Worm (Caenorhabditis elegans) whole organism, L1 larva: Measurements from ENCODE around the gene C18E9.2.

Experiments
- C04F5.9 ChIP-seq: sonication (generic microtip); optimal IDR thresholded peaks from 2 replicates; lab custom pipeline; 2016; ENCODE audit warnings: missing genetic modification characterization, missing compliant biosample characterization
- C34B4.2 ChIP-seq: sonication (generic microtip); optimal IDR thresholded peaks from 2 replicates; lab custom pipeline; 2017; ENCODE audit warnings: mild to moderate bottlenecking, missing genetic modification characterization, missing compliant biosample characterization
- alr-1 ChIP-seq: fragments of 200-800 bp; sonication (Bioruptor generic); optimal IDR thresholded peaks from 2 replicates; lab custom pipeline; 2018; ENCODE audit warnings: borderline replicate concordance, mild to moderate bottlenecking, missing genetic modification characterization, missing compliant biosample characterization
- aly-2 ChIP-seq: fragments of 150-350 bp; optimal IDR thresholded peaks from 2 replicates; lab custom pipeline; 2014; ENCODE audit warnings: missing biosample characterization, missing genetic modification characterization
- ceh-63 ChIP-seq: fragments of 200-800 bp; sonication (Bioruptor generic); optimal IDR thresholded peaks from 2 replicates; lab custom pipeline; 2018; ENCODE audit warnings: mild to moderate bottlenecking, missing genetic modification characterization, missing compliant biosample characterization
- ceh-82 ChIP-seq, 3 experiments: fragments of 150-350 bp in 1 of 3; sonication (generic microtip) in 2 of 3; optimal IDR thresholded peaks; 2 replicates each; lab custom pipeline; 2014 to 2017; ENCODE audit warnings: missing biosample characterization in 3 of 3, missing genetic modification characterization in 3 of 3
- dpl-1 ChIP-seq, 3 experiments: fragments of 150-350 bp in 2 of 3; sonication (generic microtip) in 1 of 3; optimal IDR thresholded peaks; 2 replicates each; lab custom pipeline; 2014 to 2017; ENCODE audit warnings: missing biosample characterization in 3 of 3, missing genetic modification characterization in 3 of 3, missing genetic modification reagents in 3 of 3
- egl-27 ChIP-seq, 2 experiments: fragments of 150-350 bp in 1 of 2; sonication (generic microtip); optimal IDR thresholded peaks; 3 replicates each; lab custom pipeline; 2017 to 2018; ENCODE audit warnings: missing biosample characterization in 2 of 2, missing genetic modification characterization in 2 of 2, missing genetic modification reagents in 2 of 2
- elt-2 ChIP-seq: sonication (generic microtip); optimal IDR thresholded peaks from 2 replicates; lab custom pipeline; 2016; ENCODE audit warnings: missing genetic modification characterization, mild to moderate bottlenecking, inconsistent platforms, missing compliant biosample characterization, missing genetic modification reagents
- ets-5 ChIP-seq: fragments of 200-800 bp; sonication (Bioruptor generic); IDR thresholded peaks from 2 replicates; pipeline ENCODE4 v1.3.6; 2022; ENCODE audit warnings: missing genetic modification characterization, missing compliant biosample characterization
- fkh-10 ChIP-seq: sonication (generic microtip); optimal IDR thresholded peaks from 2 replicates; lab custom pipeline; 2017; ENCODE audit warnings: missing biosample characterization, missing genetic modification reagents, missing genetic modification characterization
- fkh-8 ChIP-seq: sonication (generic microtip); optimal IDR thresholded peaks from 2 replicates; lab custom pipeline; 2016; ENCODE audit warnings: mild to moderate bottlenecking, missing genetic modification characterization, missing compliant biosample characterization
- grh-1 ChIP-seq: fragments of 200-800 bp; sonication (Bioruptor generic); IDR thresholded peaks from 2 replicates; pipeline ENCODE4 v1.3.6; 2022; ENCODE audit warnings: missing genetic modification reagents, missing genetic modification characterization, missing compliant biosample characterization
- hlh-4 ChIP-seq: sonication (generic microtip); optimal IDR thresholded peaks from 2 replicates; lab custom pipeline; 2016; ENCODE audit warnings: mild to moderate bottlenecking, missing genetic modification characterization, missing compliant biosample characterization
- irx-1 ChIP-seq: sonication (generic microtip); optimal IDR thresholded peaks from 2 replicates; lab custom pipeline; 2016; ENCODE audit warnings: missing genetic modification characterization, missing compliant biosample characterization
- lin-13 ChIP-seq: fragments of 150-350 bp; optimal IDR thresholded peaks from 2 replicates; lab custom pipeline; 2014; ENCODE audit warnings: missing biosample characterization, missing genetic modification reagents, missing genetic modification characterization
- lin-14 ChIP-seq: fragments of 200-800 bp; sonication (Bioruptor generic); optimal IDR thresholded peaks from 2 replicates; lab custom pipeline; 2018; ENCODE audit warnings: mild to moderate bottlenecking, missing genetic modification characterization, moderate library complexity, missing compliant biosample characterization
- lin-35 ChIP-seq, 2 experiments: fragments of 150-350 bp; optimal IDR thresholded peaks; 2 replicates each; lab custom pipeline; 2014; ENCODE audit warnings: missing biosample characterization in 2 of 2, missing genetic modification characterization in 2 of 2, missing genetic modification reagents in 2 of 2
- mdl-1 ChIP-seq, 2 experiments: fragments of 150-350 bp; optimal IDR thresholded peaks; 2 replicates each; lab custom pipeline; 2014 to 2017; ENCODE audit warnings: missing biosample characterization in 2 of 2, missing genetic modification characterization in 2 of 2, inconsistent platforms in 1 of 2
- mef-2 ChIP-seq: fragments of 150-350 bp; optimal IDR thresholded peaks from 2 replicates; lab custom pipeline; 2014; ENCODE audit warnings: missing biosample characterization, missing genetic modification characterization
- nhr-11 ChIP-seq: fragments of 150-350 bp; optimal IDR thresholded peaks from 2 replicates; lab custom pipeline; 2014; ENCODE audit warnings: missing biosample characterization, missing genetic modification characterization
- nhr-20 ChIP-seq: sonication (generic microtip); optimal IDR thresholded peaks from 2 replicates; lab custom pipeline; 2016; ENCODE audit warnings: mild to moderate bottlenecking, missing genetic modification characterization, missing compliant biosample characterization
- nhr-237 ChIP-seq: fragments of 150-350 bp; optimal IDR thresholded peaks from 2 replicates; lab custom pipeline; 2014; ENCODE audit warnings: missing biosample characterization, missing genetic modification characterization
- nhr-28 ChIP-seq: fragments of 150-350 bp; optimal IDR thresholded peaks from 2 replicates; lab custom pipeline; 2014; ENCODE audit warnings: missing biosample characterization, missing genetic modification characterization
- nhr-47 ChIP-seq: sonication (generic microtip); optimal IDR thresholded peaks from 2 replicates; lab custom pipeline; 2016; ENCODE audit warnings: mild to moderate bottlenecking, missing genetic modification characterization, moderate library complexity, missing compliant biosample characterization
- nhr-71 ChIP-seq: sonication (generic microtip); optimal IDR thresholded peaks from 2 replicates; lab custom pipeline; 2016; ENCODE audit warnings: mild to moderate bottlenecking, missing genetic modification characterization, moderate library complexity, missing compliant biosample characterization
- nhr-77 ChIP-seq: fragments of 150-350 bp; optimal IDR thresholded peaks from 2 replicates; lab custom pipeline; 2014; ENCODE audit warnings: missing biosample characterization, missing genetic modification characterization
- nhr-84 ChIP-seq: sonication (generic microtip); optimal IDR thresholded peaks from 2 replicates; lab custom pipeline; 2017; ENCODE audit warnings: missing biosample characterization, missing genetic modification characterization
- pag-3 ChIP-seq: sonication (generic microtip); optimal IDR thresholded peaks from 2 replicates; lab custom pipeline; 2017; ENCODE audit warnings: missing genetic modification characterization, mild to moderate bottlenecking, missing compliant biosample characterization, antibody characterized with exemption, borderline replicate concordance; ENCODE audit not compliant: insufficient read depth
- pax-3 ChIP-seq: fragments of 200-800 bp; sonication (Bioruptor generic); optimal IDR thresholded peaks from 2 replicates; lab custom pipeline; 2018; ENCODE audit warnings: mild to moderate bottlenecking, missing genetic modification characterization, moderate library complexity, missing compliant biosample characterization
- pqm-1 ChIP-seq: sonication (generic microtip); optimal IDR thresholded peaks from 3 replicates; lab custom pipeline; 2017; ENCODE audit warnings: missing biosample characterization, missing genetic modification characterization
- rnt-1 ChIP-seq: sonication (generic microtip); optimal IDR thresholded peaks from 2 replicates; lab custom pipeline; 2016; ENCODE audit warnings: mild to moderate bottlenecking, missing genetic modification characterization, moderate library complexity, missing compliant biosample characterization
- skn-1 ChIP-seq: fragments of 150-350 bp; optimal IDR thresholded peaks from 2 replicates; lab custom pipeline; 2014; ENCODE audit warnings: missing biosample characterization, missing genetic modification characterization
- snpc-4 ChIP-seq: fragments of 150-350 bp; optimal IDR thresholded peaks from 2 replicates; lab custom pipeline; 2014; ENCODE audit warnings: missing biosample characterization, missing genetic modification characterization
- snu-23 ChIP-seq: sonication (generic microtip); optimal IDR thresholded peaks from 2 replicates; lab custom pipeline; 2016; ENCODE audit warnings: missing genetic modification characterization, missing compliant biosample characterization
- sptf-1 ChIP-seq: fragments of 150-350 bp; optimal IDR thresholded peaks from 2 replicates; lab custom pipeline; 2014; ENCODE audit warnings: missing biosample characterization, missing genetic modification characterization
- sup-37 ChIP-seq: fragments of 200-800 bp; sonication (Bioruptor generic); optimal IDR thresholded peaks from 2 replicates; lab custom pipeline; 2018; ENCODE audit warnings: mild to moderate bottlenecking, missing genetic modification characterization, missing compliant biosample characterization
- swsn-7 ChIP-seq: sonication (generic microtip); optimal IDR thresholded peaks from 2 replicates; lab custom pipeline; 2016; ENCODE audit warnings: missing genetic modification characterization, missing compliant biosample characterization
- tbx-2 ChIP-seq: sonication (generic microtip); optimal IDR thresholded peaks from 2 replicates; lab custom pipeline; 2016; ENCODE audit warnings: missing genetic modification characterization, missing compliant biosample characterization
- tlp-1 ChIP-seq: fragments of 150-350 bp; optimal IDR thresholded peaks from 2 replicates; lab custom pipeline; 2014; ENCODE audit warnings: missing biosample characterization, missing genetic modification characterization
- unc-130 ChIP-seq: fragments of 150-350 bp; optimal IDR thresholded peaks from 2 replicates; lab custom pipeline; 2017; ENCODE audit warnings: missing biosample characterization, missing genetic modification characterization, inconsistent platforms
- unc-86 ChIP-seq: sonication (generic microtip); optimal IDR thresholded peaks from 2 replicates; lab custom pipeline; 2016; ENCODE audit warnings: missing genetic modification characterization, missing compliant biosample characterization
- vab-15 ChIP-seq: sonication (generic microtip); optimal IDR thresholded peaks from 2 replicates; lab custom pipeline; 2017; ENCODE audit warnings: missing genotype, mild to moderate bottlenecking, missing genetic modification characterization, missing compliant biosample characterization
- xbp-1 ChIP-seq: sonication (generic microtip); optimal IDR thresholded peaks from 2 replicates; lab custom pipeline; 2016; ENCODE audit warnings: missing genetic modification characterization, missing compliant biosample characterization
- ztf-11 ChIP-seq, 2 experiments: sonication (generic microtip); optimal IDR thresholded peaks; 2 replicates each; lab custom pipeline; 2016 to 2017; ENCODE audit warnings: missing genetic modification characterization in 2 of 2, missing biosample characterization in 1 of 2, missing compliant biosample characterization in 1 of 2

The C18E9.2 gene

ce11 chrII:8962206-8962605, 2.6 kb upstream of the C18E9.2 start (continued):
- TF ChIP-seq unc-86 (tag; lab: Kevin White, UChicago) (no peak), lin-35 (GFP tag; optimal IDR thresholded peaks at IDR 0.05; lab: Kevin White, UChicago) (peak in 1 of 2 experiments; percentile 24), nhr-47 (peak; percentile 23)

- no peak for TF ChIP-seq nhr-237 (tag; lab: Kevin White, UChicago)
- TF ChIP-seq mdl-1 (tag; optimal IDR thresholded peaks at IDR 0.05; lab: Kevin White, UChicago): no peak
- no peak for TF ChIP-seq nhr-11
- TF ChIP-seq C04F5.9: no peak
- no peak for TF ChIP-seq xbp-1 (tag; lab: Kevin White, UChicago)
- no peak for TF ChIP-seq lin-14 (GFP tag; lab: Kevin White, UChicago)
- TF ChIP-seq C34B4.2 (tag; lab: Kevin White, UChicago): no peak
- no peak for TF ChIP-seq pag-3
- no peak for TF ChIP-seq skn-1 (tag; lab: Kevin White, UChicago)
- no peak for TF ChIP-seq mef-2
- TF ChIP-seq sptf-1 (tag; lab: Kevin White, UChicago): no peak
- no peak for TF ChIP-seq ceh-63 (GFP tag; lab: Kevin White, UChicago)
- no peak for TF ChIP-seq rnt-1
- TF ChIP-seq pax-3 (tag; lab: Kevin White, UChicago): no peak
- TF ChIP-seq, all 84 proteins: peak for 0
Measured at ce11 chrII:8964049-8964448, 757 bp upstream of the C18E9.2 start, which contains the start of gene sftd-3. sftd-3 (minus strand) TSS chrII:8964149.

- TF ChIP-seq tlp-1: no peak
- TF ChIP-seq fkh-8 (tag; lab: Kevin White, UChicago): peak; percentile 80
- TF ChIP-seq unc-130: peak; percentile 17
- TF ChIP-seq nhr-71 (tag; lab: Kevin White, UChicago): peak; percentile 93
- TF ChIP-seq hlh-4 (tag; lab: Kevin White, UChicago): no peak
- TF ChIP-seq nhr-84 (tag; lab: Kevin White, UChicago): no peak
- no peak for TF ChIP-seq nhr-28 (tag; lab: Kevin White, UChicago)
- TF ChIP-seq tbx-2 (tag; lab: Kevin White, UChicago): peak; percentile 89
- no peak for TF ChIP-seq ets-5 (GFP tag; lab: Robert Waterston, UW)
- TF ChIP-seq nhr-47: peak; percentile 93
- peak in 1 of 2 experiments; percentile 68 for TF ChIP-seq ztf-11 (tag; optimal IDR thresholded peaks at IDR 0.05; lab: Kevin White, UChicago)
- peak; percentile 46 for TF ChIP-seq fkh-10 (GFP tag; lab: Kevin White, UChicago)
- no peak for TF ChIP-seq egl-27 (tag; optimal IDR thresholded peaks at IDR 0.05; lab: Kevin White, UChicago)
- TF ChIP-seq nhr-20: peak; percentile 87
- TF ChIP-seq snpc-4 (tag; lab: Kevin White, UChicago): peak; percentile 78
- peak in 1 of 2 experiments; percentile 65 for TF ChIP-seq mdl-1 (tag; optimal IDR thresholded peaks at IDR 0.05; lab: Kevin White, UChicago)
- peak; percentile 82 for TF ChIP-seq lin-13 (GFP tag; lab: Kevin White, UChicago)
- TF ChIP-seq aly-2 (tag; lab: Kevin White, UChicago): peak; percentile 72
- peak; percentile 90 for TF ChIP-seq swsn-7 (tag; lab: Kevin White, UChicago)
- TF ChIP-seq ceh-63 (GFP tag; lab: Kevin White, UChicago): no peak
- peak; percentile 62 for TF ChIP-seq sup-37 (GFP tag; lab: Kevin White, UChicago)
- TF ChIP-seq nhr-77: peak; percentile 54
- TF ChIP-seq elt-2 (tag; lab: Kevin White, UChicago): peak; percentile 58
- peak; percentile 47 for TF ChIP-seq skn-1 (tag; lab: Kevin White, UChicago)
- TF ChIP-seq dpl-1 (GFP tag; optimal IDR thresholded peaks at IDR 0.05; lab: Kevin White, UChicago): peak; percentile 97 to 98 (median 98)
- TF ChIP-seq snu-23 (GFP tag; lab: Kevin White, UChicago): peak; percentile 89
- peak; percentile 76 to 92 (median 80) for TF ChIP-seq ceh-82 (tag; optimal IDR thresholded peaks at IDR 0.05; lab: Kevin White, UChicago)
- peak; percentile 61 for TF ChIP-seq nhr-11
- TF ChIP-seq C34B4.2 (tag; lab: Kevin White, UChicago): no peak
- peak; percentile 83 for TF ChIP-seq irx-1 (tag; lab: Kevin White, UChicago)
- TF ChIP-seq vab-15 (tag; lab: Kevin White, UChicago): no peak
- TF ChIP-seq pqm-1 (tag; lab: Kevin White, UChicago): no peak
- TF ChIP-seq lin-14 (GFP tag; lab: Kevin White, UChicago): peak; percentile 90
- TF ChIP-seq alr-1 (tag; lab: Kevin White, UChicago): no peak
- TF ChIP-seq mef-2: no peak
- TF ChIP-seq grh-1 (GFP tag; lab: Robert Waterston, UW): peak; percentile 63
- TF ChIP-seq sptf-1 (tag; lab: Kevin White, UChicago): no peak
- peak; percentile 91 for TF ChIP-seq rnt-1
Measured at ce11 chrII:8969251-8970183, 4.7 kb downstream of the C18E9.2 start, which contains the start of the genes szy-20 and C18E9.5. szy-20 (minus strand) TSS chrII:8969333. C18E9.5 (plus strand) TSS chrII:8969980.
